Worm (Caenorhabditis elegans) whole organism, young adult: ENCODE data around the gene nspg-6.
"Not testable (repeated sequence)": the region's sequence is repeated elsewhere in the genome, so short reads cannot be mapped to it uniquely, and the experiment has no call there.

Source experiments
- ceh-91 ChIP-seq: fragments of 200-800 bp; sonication (Bioruptor generic); IDR thresholded peaks from 2 replicates; pipeline ENCODE4 v1.3.6; 2022; ENCODE audit warnings: missing genetic modification reagents, missing genetic modification characterization, missing compliant biosample characterization
- mes-4 ChIP-seq: sonication (generic microtip); optimal IDR thresholded peaks from 2 replicates; lab custom pipeline; 2016; ENCODE audit warnings: missing genotype, missing genetic modification characterization, missing compliant biosample characterization
- nfya-1 ChIP-seq: sonication (generic microtip); optimal IDR thresholded peaks from 2 replicates; lab custom pipeline; 2017; ENCODE audit warnings: antibody characterized with exemption, missing compliant biosample characterization, missing genetic modification characterization, borderline replicate concordance; ENCODE audit not compliant: insufficient read depth
- unc-130 ChIP-seq: sonication (generic microtip); optimal IDR thresholded peaks from 2 replicates; lab custom pipeline; 2016; ENCODE audit warnings: missing genetic modification reagents, missing genetic modification characterization, missing compliant biosample characterization

ce11 chrIII:7333906-7334531 lies 19.2 kb upstream of the nspg-6 start:
- not testable (repeated sequence) for TF ChIP-seq nfya-1 (tag; lab: Kevin White, UChicago); mes-4 (tag; lab: Kevin White, UChicago); unc-130 (GFP tag; lab: Kevin White, UChicago); ceh-91
